Fruit fly (Drosophila melanogaster) whole organism, embryonic: ENCODE measurements around the gene tj.

ENCODE experiments used
- CG11504 ChIP-seq: fragments of 200-800 bp; sonication (Bioruptor generic); optimal IDR thresholded peaks from 3 replicates; lab custom pipeline; 2019; ENCODE audit warnings: missing biosample characterization, mild to moderate bottlenecking, missing genetic modification characterization, moderate library complexity
- CG18764 ChIP-seq: fragments of 200-800 bp; sonication (Bioruptor generic); optimal IDR thresholded peaks from 3 replicates; lab custom pipeline; 2016; ENCODE audit warnings: missing biosample characterization, missing genetic modification characterization
- CG4404 ChIP-seq: fragments of 200-800 bp; sonication (Bioruptor generic); IDR thresholded peaks from 2 replicates; pipeline ENCODE4 v1.3.6; 2022; ENCODE audit warnings: missing biosample characterization, missing genetic modification characterization
- CG6765 ChIP-seq: fragments of 200-800 bp; sonication (Bioruptor generic); optimal IDR thresholded peaks from 3 replicates; lab custom pipeline; 2017; ENCODE audit warnings: missing biosample characterization, mild to moderate bottlenecking, missing genetic modification characterization
- CG8290 ChIP-seq, 3 experiments: fragments of 200-800 bp; sonication (Bioruptor generic); optimal IDR thresholded peaks; 2 replicates each; lab custom pipeline; 2016 to 2019; ENCODE audit warnings: missing biosample characterization in 3 of 3, missing genetic modification characterization in 3 of 3, mild to moderate bottlenecking in 2 of 3, moderate library complexity in 1 of 3
- CG9797 ChIP-seq: fragments of 200-800 bp; sonication (Bioruptor generic); optimal IDR thresholded peaks from 3 replicates; lab custom pipeline; 2018; ENCODE audit warnings: missing biosample characterization, mild to moderate bottlenecking, missing genetic modification characterization
- D19B ChIP-seq: fragments of 200-800 bp; sonication (Bioruptor generic); optimal IDR thresholded peaks from 2 replicates; lab custom pipeline; 2017; ENCODE audit warnings: missing biosample characterization, mild to moderate bottlenecking, missing genetic modification characterization
- HLH3B ChIP-seq: fragments of 200-800 bp; sonication (Bioruptor generic); IDR thresholded peaks from 2 replicates; pipeline ENCODE4 v1.3.6; 2022; ENCODE audit warnings: missing biosample characterization, missing genetic modification characterization
- ase ChIP-seq: fragments of 200-800 bp; sonication (Bioruptor generic); IDR thresholded peaks from 3 replicates; pipeline ENCODE4 v1.3.6; 2022; ENCODE audit warnings: missing biosample characterization, missing genetic modification characterization
- bowl ChIP-seq: fragments of 200-800 bp; sonication (Bioruptor generic); IDR thresholded peaks from 2 replicates; pipeline ENCODE4 v1.3.6; 2022; ENCODE audit warnings: missing biosample characterization, missing genetic modification characterization
- psq ChIP-seq: fragments of 200-800 bp; sonication (Bioruptor generic); optimal IDR thresholded peaks from 2 replicates; lab custom pipeline; 2017; ENCODE audit warnings: missing biosample characterization, missing genetic modification characterization
- z ChIP-seq: fragments of 200-800 bp; sonication (Bioruptor generic); IDR thresholded peaks from 3 replicates; pipeline ENCODE4 v1.3.6; 2022; ENCODE audit warnings: missing biosample characterization, missing genetic modification characterization

DNA sequence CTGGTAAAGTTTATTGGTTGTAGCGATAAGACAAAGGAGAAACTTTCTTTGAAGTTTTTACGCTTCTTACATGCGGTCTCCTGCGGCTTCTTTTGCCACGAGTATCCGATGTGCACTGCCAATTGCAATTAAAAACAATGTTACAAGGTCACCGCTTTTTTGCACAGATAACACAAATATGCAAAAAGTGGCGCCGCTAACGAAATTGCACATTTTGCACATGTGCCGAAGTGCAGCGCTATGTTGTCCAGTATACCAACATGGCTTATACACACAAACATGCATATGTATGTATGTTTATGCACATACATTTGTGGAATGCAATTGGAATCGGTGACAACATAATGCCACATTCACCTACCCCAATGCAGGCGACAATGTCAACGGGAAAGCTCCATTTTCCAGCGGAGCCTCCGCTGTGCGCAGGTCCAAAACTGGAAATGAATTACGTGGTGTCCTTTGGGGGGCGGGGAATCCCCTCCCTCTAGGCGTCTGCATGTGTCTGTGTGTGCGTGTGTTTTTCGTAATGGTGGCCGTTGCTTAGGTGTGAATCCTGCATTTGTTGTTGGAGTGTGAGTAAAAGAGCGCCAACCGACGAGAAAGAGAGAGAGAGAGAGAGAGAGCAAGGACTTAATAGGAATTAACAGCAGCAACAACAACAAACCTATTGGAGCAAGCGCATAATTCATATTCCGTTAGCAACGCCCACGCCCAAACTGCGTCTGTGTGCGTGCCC, 15.3 kb downstream of the tj start:
- TF ChIP-seq CG8290 (GFP tag; optimal IDR thresholded peaks at IDR 0.05; lab: Kevin White, UChicago) (no peak), CG8290 (tag; optimal IDR thresholded peaks at IDR 0.05; lab: Kevin White, UChicago) (no peak), HLH3B (GFP tag; lab: Robert Waterston, UW) (no peak), CG18764 (no peak), D19B (GFP tag; lab: Kevin White, UChicago) (no peak), psq (no peak), ase (GFP tag; lab: Robert Waterston, UW) (no peak), CG4404 (no peak), CG6765 (GFP tag; lab: Kevin White, UChicago) (no peak), CG9797 (GFP tag; lab: Kevin White, UChicago) (no peak), z (GFP tag; lab: Robert Waterston, UW) (no peak), bowl (no peak), CG11504 (tag; lab: Kevin White, UChicago) (no peak)
